Fruit fly (Drosophila melanogaster) whole organism, adult: ENCODE data around the gene CG5835.
A peak's percentile ranks its signal among the peaks of the same experiment; 100 is the strongest.

Experiments
- CG11617 ChIP-seq: fragments of 200-800 bp; sonication (Bioruptor generic); optimal IDR thresholded peaks from 2 replicates; lab custom pipeline; 2017; ENCODE audit warnings: mild to moderate bottlenecking, missing biosample characterization, missing genetic modification reagents, missing genetic modification characterization
- CG12768 ChIP-seq: fragments of 200-800 bp; sonication (Bioruptor generic); optimal IDR thresholded peaks from 2 replicates; lab custom pipeline; 2017; ENCODE audit warnings: missing biosample characterization, missing genetic modification characterization, mild to moderate bottlenecking, moderate library complexity, missing genetic modification reagents
- CG14711 ChIP-seq: fragments of 200-800 bp; sonication (Bioruptor generic); optimal IDR thresholded peaks from 2 replicates; lab custom pipeline; 2018; ENCODE audit warnings: missing biosample characterization, mild to moderate bottlenecking, missing genetic modification characterization, moderate library complexity
- CG1620 ChIP-seq: fragments of 200-800 bp; sonication (Bioruptor generic); optimal IDR thresholded peaks from 2 replicates; lab custom pipeline; 2016; ENCODE audit warnings: missing biosample characterization, missing genetic modification characterization
- CG33017 ChIP-seq: fragments of 200-800 bp; sonication (Bioruptor generic); optimal IDR thresholded peaks from 2 replicates; lab custom pipeline; 2018; ENCODE audit warnings: missing biosample characterization, mild to moderate bottlenecking, missing genetic modification characterization, moderate library complexity
- CG5204 ChIP-seq: fragments of 200-800 bp; sonication (Bioruptor generic); optimal IDR thresholded peaks from 2 replicates; lab custom pipeline; 2016; ENCODE audit warnings: missing biosample characterization, missing genetic modification characterization
- CG7045 ChIP-seq: fragments of 200-800 bp; sonication (Bioruptor generic); optimal IDR thresholded peaks from 2 replicates; lab custom pipeline; 2017; ENCODE audit warnings: missing biosample characterization, mild to moderate bottlenecking, missing genetic modification characterization
- CG7101 ChIP-seq: fragments of 200-800 bp; sonication (Bioruptor generic); optimal IDR thresholded peaks from 2 replicates; lab custom pipeline; 2018; ENCODE audit warnings: missing biosample characterization, mild to moderate bottlenecking, missing genetic modification characterization, moderate library complexity
- Clk ChIP-seq: fragments of 200-800 bp; sonication (Bioruptor generic); optimal IDR thresholded peaks from 2 replicates; lab custom pipeline; 2017; ENCODE audit warnings: missing biosample characterization, missing genetic modification characterization
- Crg-1 ChIP-seq: fragments of 200-800 bp; sonication (Bioruptor generic); optimal IDR thresholded peaks from 2 replicates; lab custom pipeline; 2016; ENCODE audit warnings: missing biosample characterization, missing genetic modification characterization
- Hr96 ChIP-seq: fragments of 200-800 bp; sonication (Bioruptor generic); optimal IDR thresholded peaks from 2 replicates; lab custom pipeline; 2016; ENCODE audit warnings: missing biosample characterization, missing genetic modification characterization
- Mnt ChIP-seq: fragments of 200-800 bp; sonication (Bioruptor generic); optimal IDR thresholded peaks from 2 replicates; lab custom pipeline; 2016; ENCODE audit warnings: missing biosample characterization, mild to moderate bottlenecking, missing genetic modification characterization
- bab1 ChIP-seq: fragments of 200-800 bp; sonication (Bioruptor generic); optimal IDR thresholded peaks from 3 replicates; lab custom pipeline; 2019; ENCODE audit warnings: missing biosample characterization, mild to moderate bottlenecking, missing genetic modification characterization, moderate library complexity
- cic ChIP-seq: fragments of 200-800 bp; sonication (Bioruptor generic); optimal IDR thresholded peaks from 2 replicates; lab custom pipeline; 2017; ENCODE audit warnings: missing biosample characterization, mild to moderate bottlenecking, missing genetic modification characterization, moderate library complexity
- cnc ChIP-seq, 2 experiments: fragments of >200 bp; optimal IDR thresholded peaks; 2 replicates each; lab custom pipeline; 2017
- kay ChIP-seq: fragments of 200-800 bp; sonication (Bioruptor generic); peaks from one replicate; lab custom pipeline; 2016; ENCODE audit warnings: missing biosample characterization, missing genetic modification characterization, borderline replicate concordance
- ovo ChIP-seq: fragments of 200-800 bp; sonication (Bioruptor generic); optimal IDR thresholded peaks from 2 replicates; lab custom pipeline; 2016; ENCODE audit warnings: missing biosample characterization, missing genetic modification characterization
- pad ChIP-seq: fragments of 200-800 bp; sonication (Bioruptor generic); optimal IDR thresholded peaks from 3 replicates; lab custom pipeline; 2017; ENCODE audit warnings: missing biosample characterization, missing genetic modification characterization, mild to moderate bottlenecking, moderate library complexity, missing genetic modification reagents
- tj ChIP-seq: fragments of 200-800 bp; sonication (Bioruptor generic); optimal IDR thresholded peaks from 3 replicates; lab custom pipeline; 2017; ENCODE audit warnings: missing biosample characterization, mild to moderate bottlenecking, missing genetic modification characterization, moderate library complexity
- toe ChIP-seq: fragments of 200-800 bp; sonication (Bioruptor generic); optimal IDR thresholded peaks from 2 replicates; lab custom pipeline; 2016; ENCODE audit warnings: missing biosample characterization, missing genetic modification characterization

The CG5835 gene

DNA sequence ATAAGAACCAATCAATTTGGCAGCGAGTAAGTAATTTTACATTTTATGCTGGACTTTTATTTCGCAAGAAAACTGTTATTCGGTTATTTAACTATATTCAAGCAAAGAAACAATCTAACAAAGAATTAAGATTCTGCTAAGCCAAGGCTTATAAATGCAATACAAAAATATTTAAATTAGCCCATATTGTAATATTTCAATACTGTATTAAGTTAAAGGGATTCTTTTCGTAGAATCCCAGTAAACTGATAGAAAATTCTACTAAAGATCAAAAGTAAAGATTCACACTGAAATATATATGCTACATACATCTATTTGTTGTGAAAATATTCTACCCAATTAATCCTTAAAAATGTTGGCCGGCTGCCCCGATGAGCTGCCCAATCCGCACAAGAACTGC lies 23.2 kb upstream of the CG5835 start, which contains the start of gene CG14282:
CG14282 (plus strand) TSS at position 301 of the 400 bp plus-strand sequence.
- TF ChIP-seq CG7101 (tag; lab: Kevin White, UChicago) (no peak), cnc (optimal IDR thresholded peaks at IDR 0.05; lab: Kevin White, UChicago) (no peak), CG1620 (no peak), Mnt (GFP tag; lab: Kevin White, UChicago) (no peak), Clk (GFP tag; lab: Kevin White, UChicago) (no peak), CG33017 (tag; lab: Kevin White, UChicago) (no peak), CG11617 (no peak), Hr96 (GFP tag; lab: Kevin White, UChicago) (no peak), tj (GFP tag; lab: Kevin White, UChicago) (no peak), CG14711 (no peak), Crg-1 (no peak), kay (GFP tag; lab: Kevin White, UChicago) (no peak), toe (GFP tag; lab: Kevin White, UChicago) (no peak), CG5204 (GFP tag; lab: Kevin White, UChicago) (no peak), CG12768 (GFP tag; lab: Kevin White, UChicago) (no peak), cic (GFP tag; lab: Kevin White, UChicago) (no peak), bab1 (no peak), pad (GFP tag; lab: Kevin White, UChicago) (no peak)

DNA sequence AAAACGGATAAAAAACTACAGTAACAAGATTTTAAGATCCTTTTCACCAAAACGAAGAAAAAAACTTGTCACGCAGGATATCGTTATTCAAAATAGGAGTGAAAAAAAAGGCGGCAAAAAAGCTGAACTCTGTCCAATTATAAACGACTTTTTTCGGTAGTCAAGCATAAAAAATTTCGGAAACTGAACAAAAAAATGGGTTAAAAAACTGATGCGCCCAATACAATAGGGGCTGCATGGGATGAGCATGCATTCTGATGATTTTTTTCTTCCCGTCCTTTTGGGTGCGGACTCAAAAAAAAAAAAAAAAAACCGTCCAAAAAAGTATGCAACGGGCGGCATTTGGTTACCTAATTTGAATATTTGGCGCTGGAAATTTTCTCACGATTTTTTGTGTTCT lies 21.0 kb upstream of the CG5835 start:
- no peak for TF ChIP-seq Clk (GFP tag; lab: Kevin White, UChicago)
- TF ChIP-seq CG7045 (GFP tag; lab: Kevin White, UChicago), result no peak
- TF ChIP-seq CG1620, result no peak
- no peak for TF ChIP-seq Crg-1
- TF ChIP-seq toe (GFP tag; lab: Kevin White, UChicago), result no peak
- TF ChIP-seq kay (GFP tag; lab: Kevin White, UChicago), result no peak
- TF ChIP-seq CG5204 (GFP tag; lab: Kevin White, UChicago), result no peak
- TF ChIP-seq tj (GFP tag; lab: Kevin White, UChicago), result no peak
- TF ChIP-seq ovo (GFP tag; lab: Kevin White, UChicago), result no peak
- TF ChIP-seq bab1, result no peak
- no peak for TF ChIP-seq cic (GFP tag; lab: Kevin White, UChicago)
- no peak for TF ChIP-seq CG14711
- TF ChIP-seq Hr96 (GFP tag; lab: Kevin White, UChicago), result no peak
- TF ChIP-seq cnc (optimal IDR thresholded peaks at IDR 0.05; lab: Kevin White, UChicago), result no peak
- TF ChIP-seq Mnt (GFP tag; lab: Kevin White, UChicago), result no peak
- TF ChIP-seq CG33017 (tag; lab: Kevin White, UChicago), result no peak
- no peak for TF ChIP-seq CG12768 (GFP tag; lab: Kevin White, UChicago)
- no peak for TF ChIP-seq CG7101 (tag; lab: Kevin White, UChicago)
- TF ChIP-seq pad (GFP tag; lab: Kevin White, UChicago), result no peak

DNA sequence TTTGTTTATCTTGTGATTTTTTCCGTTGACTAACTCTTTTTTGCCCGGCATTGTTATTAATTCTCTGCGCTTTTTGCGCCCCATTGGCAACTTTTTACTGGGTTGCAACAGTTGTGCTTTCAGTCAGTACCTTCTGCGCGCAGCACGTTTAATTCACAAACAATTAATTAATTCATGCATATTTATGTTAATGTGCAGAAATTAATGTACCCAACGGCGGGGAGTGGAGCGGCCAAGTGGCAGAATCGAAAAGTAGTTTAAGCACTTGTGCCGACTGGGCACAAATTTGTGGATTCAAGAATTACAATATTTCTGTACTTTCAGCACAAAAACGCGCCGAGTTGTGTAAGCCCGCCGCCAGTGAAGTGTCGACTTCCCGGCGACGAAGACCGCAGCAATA lies 14.0 kb upstream of the CG5835 start:
- TF ChIP-seq tj (GFP tag; lab: Kevin White, UChicago) (peak; percentile 100), cnc (optimal IDR thresholded peaks at IDR 0.05; lab: Kevin White, UChicago) (no peak), CG14711 (peak; percentile 31)

DNA sequence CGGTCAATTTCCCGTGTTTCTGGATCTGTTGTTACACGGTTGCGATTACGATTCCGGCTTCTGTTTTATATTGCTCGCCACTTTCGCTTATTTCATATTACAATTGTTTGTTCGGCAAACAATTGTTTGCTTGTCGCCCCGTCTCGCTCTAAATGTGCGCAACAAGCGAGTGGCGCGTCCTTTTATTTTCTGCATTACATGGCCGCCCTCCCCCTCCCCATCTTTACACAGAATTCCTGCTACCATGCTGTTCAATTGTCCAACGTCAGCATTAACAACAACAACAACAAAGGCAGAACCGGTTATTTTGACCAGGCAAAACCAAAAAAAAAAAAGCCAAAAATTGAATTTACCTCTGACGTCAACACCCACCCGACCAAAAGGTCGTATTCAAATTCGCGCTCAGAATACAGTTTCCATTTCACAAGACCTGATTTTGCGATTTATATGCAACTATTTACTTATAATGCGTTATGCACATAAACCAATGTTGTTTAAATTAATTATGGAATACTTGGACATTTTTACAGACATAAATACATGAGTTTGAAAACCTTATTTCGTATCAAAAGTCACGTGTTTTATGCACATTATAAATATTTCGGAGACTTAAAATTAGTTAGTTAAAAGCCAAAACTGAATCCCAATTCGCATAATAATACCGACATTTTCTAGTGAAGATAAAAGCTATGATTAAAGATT lies 12.7 kb upstream of the CG5835 start:
- TF ChIP-seq pad (GFP tag; lab: Kevin White, UChicago) (no peak), Crg-1 (no peak), CG5204 (GFP tag; lab: Kevin White, UChicago) (no peak), CG11617 (no peak), CG14711 (no peak), tj (GFP tag; lab: Kevin White, UChicago) (peak; percentile 79), CG1620 (no peak), Mnt (GFP tag; lab: Kevin White, UChicago) (no peak)

DNA sequence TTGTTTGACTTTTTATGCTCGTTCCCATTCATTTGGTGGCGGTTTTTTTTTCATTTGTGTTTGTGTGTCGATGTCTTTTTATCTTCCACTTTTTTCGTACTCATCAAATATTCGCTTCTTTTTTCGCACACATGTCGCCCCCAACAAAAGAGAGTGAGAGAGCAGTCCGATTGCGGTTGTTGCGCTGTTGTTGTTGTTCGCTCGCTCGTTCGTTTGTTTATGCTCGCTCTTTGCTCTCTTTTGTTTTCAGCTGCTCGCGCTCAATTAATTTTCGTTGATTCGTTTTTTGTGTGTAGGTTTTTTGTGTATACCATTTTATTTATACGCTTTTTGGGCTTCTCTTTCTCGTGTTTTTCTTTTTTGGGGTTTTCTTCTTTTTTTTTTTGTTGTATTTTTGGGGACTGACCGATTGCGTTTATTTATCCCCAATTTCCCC lies 12.2 kb upstream of the CG5835 start:
- peak; percentile 5 for TF ChIP-seq bab1
- TF ChIP-seq Mnt (GFP tag; lab: Kevin White, UChicago), result peak; percentile 30
- peak; percentile 35 for TF ChIP-seq cic (GFP tag; lab: Kevin White, UChicago)
- no peak for TF ChIP-seq Hr96 (GFP tag; lab: Kevin White, UChicago)
- peak; percentile 64 for TF ChIP-seq tj (GFP tag; lab: Kevin White, UChicago)
- no peak for TF ChIP-seq CG1620

DNA sequence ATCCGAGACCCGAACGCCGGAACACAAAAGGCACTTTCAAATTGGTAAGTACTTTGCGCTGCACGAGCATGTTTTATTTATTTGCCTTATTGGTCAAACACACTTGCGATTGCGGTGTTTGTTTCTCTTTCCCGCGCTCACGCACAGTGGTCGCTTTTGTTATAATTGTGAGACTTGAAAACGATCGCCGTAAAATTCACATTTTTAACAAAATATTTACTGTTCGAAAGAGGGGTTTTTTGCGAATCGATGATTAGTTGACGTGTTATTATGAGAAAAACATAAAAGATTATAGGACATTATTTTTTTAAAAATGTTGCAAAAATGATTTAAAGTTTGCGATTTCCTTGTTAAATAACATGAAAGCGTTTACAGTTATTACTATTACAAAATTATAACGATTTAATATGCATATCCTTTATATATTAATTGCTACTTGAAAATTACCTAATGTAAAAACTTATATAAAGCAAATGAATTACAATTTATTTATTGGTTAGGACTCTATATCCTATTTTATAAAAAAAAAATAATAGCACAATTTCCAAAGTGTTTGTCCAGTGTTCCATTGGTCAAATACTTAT lies 11.5 kb upstream of the CG5835 start:
- TF ChIP-seq CG5204 (GFP tag; lab: Kevin White, UChicago), result peak; percentile 21
- peak; percentile 26 for TF ChIP-seq kay (GFP tag; lab: Kevin White, UChicago)
- no peak for TF ChIP-seq cnc (optimal IDR thresholded peaks at IDR 0.05; lab: Kevin White, UChicago)
- no peak for TF ChIP-seq CG33017 (tag; lab: Kevin White, UChicago)
